Worm (Caenorhabditis elegans): ENCODE data around the gene C36C9.6.
"Not testable (repeated sequence)": the region's sequence is repeated elsewhere in the genome, so short reads cannot be mapped to it uniquely, and the experiment has no call there.

C36C9.6 gene

DNA sequence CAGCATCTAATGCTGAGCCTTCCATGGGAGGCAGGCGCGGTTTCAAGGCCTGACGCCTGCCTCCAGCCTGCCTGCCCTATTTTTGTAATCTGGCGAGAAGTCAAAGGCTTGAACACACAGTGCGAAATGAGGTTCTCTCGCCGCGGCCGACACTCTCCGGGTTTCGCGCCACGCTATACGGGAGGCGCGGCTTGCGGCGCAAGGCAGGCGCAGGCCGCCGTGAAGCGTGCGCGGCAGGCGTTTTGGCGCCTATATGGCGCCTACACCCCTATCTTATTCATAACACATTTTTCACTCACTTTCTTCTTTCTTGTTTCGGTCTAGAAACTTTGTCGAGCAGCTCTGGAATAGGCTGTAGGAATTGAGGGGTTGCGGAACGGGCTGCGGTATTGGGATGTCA is 12.3 kb upstream of the C36C9.6 start:
- TF ChIP-seq ztf-29 (GFP tag; IDR thresholded peaks at IDR 0.05), result no peak
- TF ChIP-seq med-1 (GFP tag; optimal IDR thresholded peaks at IDR 0.05; ENCODE audit: insufficient read depth), result no peak
- no peak for TF ChIP-seq ztf-23 (GFP tag; IDR thresholded peaks at IDR 0.05)
- TF ChIP-seq ref-1 (GFP tag; conservative IDR thresholded peaks at IDR 0.05), result no peak
- TF ChIP-seq T22C8.4 (GFP tag; IDR thresholded peaks at IDR 0.05), result no peak
- 0 out of 2 replicates have a peak, but pooled peaks have one; percentile 26 for TF ChIP-seq tab-1 (GFP tag; IDR thresholded peaks at IDR 0.05)

DNA sequence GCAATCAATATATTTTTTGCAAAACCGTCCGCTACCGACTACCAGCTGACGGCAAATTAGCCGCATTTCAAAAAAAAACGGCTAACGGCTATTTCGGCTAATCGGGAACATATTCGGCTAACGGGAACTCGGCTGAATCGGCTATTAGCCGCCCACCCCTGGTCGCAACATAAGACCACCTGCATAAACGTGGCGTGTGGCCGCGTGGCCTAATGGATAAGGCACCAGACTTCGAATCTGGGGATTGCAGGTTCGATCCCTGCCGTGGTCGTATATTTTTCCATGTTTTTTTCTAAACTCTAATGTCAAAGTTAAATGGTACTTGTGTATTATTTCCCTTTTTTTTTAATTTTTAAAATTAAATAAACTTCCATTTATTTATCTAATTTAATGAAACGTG is 7.7 kb upstream of the C36C9.6 start:
- no peak for TF ChIP-seq cog-1 (tag; optimal IDR thresholded peaks at IDR 0.05)
- TF ChIP-seq T22C8.4 (GFP tag; IDR thresholded peaks at IDR 0.05), result no peak
- TF ChIP-seq ztf-23 (GFP tag; IDR thresholded peaks at IDR 0.05), result no peak

DNA sequence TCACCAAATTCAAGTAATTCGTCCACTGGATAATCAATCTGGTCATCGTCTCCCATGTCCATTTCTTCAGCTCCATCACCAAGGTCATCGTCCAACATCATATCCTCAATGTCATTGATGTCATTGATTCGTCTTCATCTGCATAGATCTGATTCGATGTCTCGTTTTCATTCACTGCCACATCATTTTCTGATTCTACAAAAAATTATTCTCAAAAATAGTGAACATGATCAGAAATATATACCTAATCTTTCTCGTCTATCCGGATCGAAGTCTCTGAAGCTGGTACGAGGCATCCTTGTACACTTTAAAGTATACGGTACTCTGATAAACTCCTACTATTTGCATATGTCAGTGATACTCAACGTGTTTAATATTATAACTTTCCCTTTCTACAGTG is 6.1 kb upstream of the C36C9.6 start, which contains the start of gene C36C9.4:
Gene C36C9.4 (minus strand): TSS at position 101 of the 400 bp plus-strand sequence.
- TF ChIP-seq ref-1 (GFP tag; conservative IDR thresholded peaks at IDR 0.05); tab-1 (GFP tag; IDR thresholded peaks at IDR 0.05); T22C8.4 (GFP tag; IDR thresholded peaks at IDR 0.05): not testable (repeated sequence)

DNA sequence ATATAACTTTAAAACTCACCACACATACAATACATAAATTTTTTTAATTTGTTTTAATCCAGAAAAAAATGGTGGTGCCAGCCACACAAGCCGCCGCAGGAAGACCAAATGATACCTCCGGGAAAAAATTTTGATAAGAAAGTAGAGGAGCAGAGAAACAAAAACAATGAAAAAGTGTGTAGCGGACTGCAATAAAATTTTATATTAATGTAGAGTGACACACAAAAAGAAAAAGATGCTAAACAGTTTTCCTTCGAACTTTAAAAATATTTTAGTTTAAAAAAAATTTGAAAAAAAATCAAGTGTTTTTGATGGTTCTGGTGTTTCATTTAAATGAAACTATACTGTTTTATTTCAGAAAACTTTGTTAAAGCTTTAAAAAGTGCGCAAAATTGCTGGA is 798 bp downstream of the C36C9.6 start, which contains the start of gene C36C9.12:
Gene C36C9.12 (minus strand): TSS at position 101 of the 400 bp plus-strand sequence.
- not testable (repeated sequence) for TF ChIP-seq ztf-23 (GFP tag; IDR thresholded peaks at IDR 0.05); med-1 (GFP tag; optimal IDR thresholded peaks at IDR 0.05; ENCODE audit: insufficient read depth); cog-1 (tag; optimal IDR thresholded peaks at IDR 0.05)

- TF ChIP-seq T22C8.4 (GFP tag; IDR thresholded peaks at IDR 0.05); klf-2 (GFP tag; conservative IDR thresholded peaks at IDR 0.05); ref-1 (GFP tag; conservative IDR thresholded peaks at IDR 0.05): not testable (repeated sequence)
Measured at ce11 chrX:1687079-1687478, 3.7 kb downstream of the C36C9.6 start, which contains the start of gene C36C9.11. C36C9.11 (plus strand) TSS chrX:1687379.

ce11 chrX:1682558-1682957 is 8.2 kb downstream of the C36C9.6 start, which contains the start of gene meg-4:
meg-4 (plus strand) TSS chrX:1682954.
- TF ChIP-seq T22C8.4 (GFP tag; IDR thresholded peaks at IDR 0.05) (no peak), cog-1 (tag; optimal IDR thresholded peaks at IDR 0.05) (no peak), ref-1 (GFP tag; conservative IDR thresholded peaks at IDR 0.05) (no peak), klf-2 (GFP tag; conservative IDR thresholded peaks at IDR 0.05) (no peak)

DNA sequence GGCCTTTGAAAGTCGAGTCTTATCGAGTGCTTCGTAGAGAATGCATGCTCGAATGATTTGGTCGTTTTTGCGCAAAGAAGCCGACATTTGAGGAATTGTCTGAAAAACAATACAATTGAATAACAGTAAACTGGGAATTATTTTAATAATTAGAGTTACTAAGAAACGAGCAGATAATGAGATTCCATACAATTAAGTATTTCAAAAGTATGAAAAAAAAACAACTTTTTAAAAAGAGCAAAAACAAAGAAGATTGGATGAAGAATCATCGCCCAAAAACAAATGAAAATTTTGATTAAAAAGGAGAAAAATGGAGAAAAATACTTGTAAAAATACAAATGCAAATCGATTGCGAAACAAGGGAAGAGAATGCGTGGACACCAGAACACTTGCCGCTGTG is 12.8 kb downstream of the C36C9.6 start, which contains the start of gene fbxa-170:
Gene fbxa-170 (minus strand): TSS at position 101 of the 400 bp plus-strand sequence.
- no peak for TF ChIP-seq T22C8.4 (GFP tag; IDR thresholded peaks at IDR 0.05)

DNA sequence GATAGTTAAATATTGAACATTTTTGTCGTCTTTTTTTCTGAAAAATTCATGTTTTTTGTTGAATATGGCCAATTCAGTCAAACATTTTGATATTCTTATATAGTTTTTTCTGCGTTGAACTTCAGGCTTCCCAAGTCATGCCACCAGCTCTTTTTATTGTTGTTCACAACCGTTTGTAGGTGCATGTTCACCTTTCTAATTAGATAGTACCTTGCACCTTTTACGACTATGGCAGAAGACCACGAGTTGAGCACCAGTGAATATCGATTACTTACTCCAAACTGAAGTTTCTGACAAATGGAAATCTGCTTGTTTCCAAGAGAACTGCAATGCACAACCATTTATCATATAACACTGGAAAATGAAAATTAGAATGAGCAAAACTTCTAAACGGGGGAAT is 14.9 kb downstream of the C36C9.6 start:
- TF ChIP-seq cog-1 (tag; optimal IDR thresholded peaks at IDR 0.05) (no peak), ref-1 (GFP tag; conservative IDR thresholded peaks at IDR 0.05) (no peak), ztf-23 (GFP tag; IDR thresholded peaks at IDR 0.05) (no peak), med-1 (GFP tag; optimal IDR thresholded peaks at IDR 0.05; ENCODE audit: insufficient read depth) (no peak), ztf-29 (GFP tag; IDR thresholded peaks at IDR 0.05) (no peak), tab-1 (GFP tag; IDR thresholded peaks at IDR 0.05) (no peak), klf-2 (GFP tag; conservative IDR thresholded peaks at IDR 0.05) (no peak), T22C8.4 (GFP tag; IDR thresholded peaks at IDR 0.05) (no peak), flt-1 (GFP tag; IDR thresholded peaks at IDR 0.05) (no peak)

DNA sequence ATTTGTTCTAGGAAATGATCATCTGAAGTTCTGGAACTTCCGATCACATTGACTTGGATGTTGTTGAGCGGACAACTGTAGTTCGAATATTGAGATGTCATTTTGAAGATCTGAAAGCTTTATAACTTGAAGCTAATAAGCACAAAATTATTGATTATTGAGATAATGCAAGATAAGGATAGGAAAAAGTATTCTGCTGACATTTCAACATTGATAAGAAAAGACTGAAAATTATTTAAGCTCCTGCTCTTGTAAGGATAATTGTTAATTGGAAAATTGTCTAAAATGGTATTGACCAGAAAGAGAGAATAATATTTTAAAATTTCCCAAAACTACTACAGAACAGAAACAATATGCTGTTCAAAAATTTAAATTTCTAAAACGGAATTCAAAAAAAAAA is 16.7 kb downstream of the C36C9.6 start, which contains the start of gene tbx-31:
Gene tbx-31 (minus strand): TSS at position 101 of the 400 bp plus-strand sequence.
- TF ChIP-seq T22C8.4 (GFP tag; IDR thresholded peaks at IDR 0.05), result no peak
- no peak for TF ChIP-seq med-1 (GFP tag; optimal IDR thresholded peaks at IDR 0.05; ENCODE audit: insufficient read depth)
- no peak for TF ChIP-seq flt-1 (GFP tag; IDR thresholded peaks at IDR 0.05)
- TF ChIP-seq tab-1 (GFP tag; IDR thresholded peaks at IDR 0.05), result no peak
- TF ChIP-seq cog-1 (tag; optimal IDR thresholded peaks at IDR 0.05), result no peak
- no peak for TF ChIP-seq ztf-29 (GFP tag; IDR thresholded peaks at IDR 0.05)
- TF ChIP-seq ztf-23 (GFP tag; IDR thresholded peaks at IDR 0.05), result no peak
- TF ChIP-seq klf-2 (GFP tag; conservative IDR thresholded peaks at IDR 0.05), result no peak
- no peak for TF ChIP-seq ref-1 (GFP tag; conservative IDR thresholded peaks at IDR 0.05)

DNA sequence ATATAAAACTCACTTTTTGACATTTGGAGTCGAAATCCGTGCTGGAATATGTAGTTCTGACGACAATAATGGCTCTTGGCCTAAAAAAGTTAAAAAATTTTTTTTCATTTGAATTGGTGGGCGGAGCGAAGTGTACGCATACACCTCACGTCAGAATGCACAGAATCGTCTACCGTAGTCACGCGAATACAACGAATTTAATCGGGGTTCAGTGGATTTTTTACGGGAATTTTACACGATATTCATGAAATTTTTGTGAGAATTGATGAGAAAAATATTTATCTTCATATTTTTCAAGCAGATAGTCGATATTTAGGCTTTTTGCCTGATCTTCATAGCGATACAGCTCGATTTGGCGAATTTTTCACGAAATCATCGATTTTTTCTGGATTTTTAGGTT is 22.0 kb downstream of the C36C9.6 start, which contains the start of gene R09H3.3:
Gene R09H3.3 (minus strand): TSS at position 101 of the 400 bp plus-strand sequence.
- TF ChIP-seq T22C8.4 (GFP tag; IDR thresholded peaks at IDR 0.05) (no peak), klf-2 (GFP tag; conservative IDR thresholded peaks at IDR 0.05) (no peak), med-1 (GFP tag; optimal IDR thresholded peaks at IDR 0.05; ENCODE audit: insufficient read depth) (no peak), ztf-29 (GFP tag; IDR thresholded peaks at IDR 0.05) (no peak), tab-1 (GFP tag; IDR thresholded peaks at IDR 0.05) (no peak), flt-1 (GFP tag; IDR thresholded peaks at IDR 0.05) (no peak), ztf-23 (GFP tag; IDR thresholded peaks at IDR 0.05) (no peak), cog-1 (tag; optimal IDR thresholded peaks at IDR 0.05) (no peak), ref-1 (GFP tag; conservative IDR thresholded peaks at IDR 0.05) (no peak)

- TF ChIP-seq flt-1 (GFP tag; IDR thresholded peaks at IDR 0.05), result no peak
Measured at ce11 chrX:1667056-1667455, 23.7 kb downstream of the C36C9.6 start.

All from whole organism, midembryonic.